Fruit fly (Drosophila melanogaster) S2 (cell line): ENCODE results near the gene CG14131.

Experiments used
- CTCF ChIP-seq, 2 experiments: fragments of >200 bp; optimal IDR thresholded peaks; 2 replicates each; lab custom pipeline; 2018

Gene CG14131

dm6 chr3L:11828730-11829129 lies 51.9 kb downstream of the CG14131 start, which contains the start of gene CG7264:
Gene CG7264 (plus strand): TSS chr3L:11829030.
- TF ChIP-seq CTCF (optimal IDR thresholded peaks at IDR 0.05; lab: Kevin White, UChicago): no peak
